Worm (Caenorhabditis elegans) whole organism, early embryonic: Measurements from ENCODE around the gene C05A2.4.

Experiments used
- B0310.2 ChIP-seq: sonication (generic microtip); optimal IDR thresholded peaks from 2 replicates; lab custom pipeline; 2016; ENCODE audit warnings: mild to moderate bottlenecking, missing genetic modification characterization, missing compliant biosample characterization
- F13C5.2 ChIP-seq: sonication (generic microtip); optimal IDR thresholded peaks from 2 replicates; lab custom pipeline; 2017; ENCODE audit warnings: mild to moderate bottlenecking, missing genetic modification characterization, inconsistent platforms, missing compliant biosample characterization
- aly-1 ChIP-seq: sonication (generic microtip); optimal IDR thresholded peaks from 2 replicates; lab custom pipeline; 2016; ENCODE audit warnings: missing genetic modification characterization, missing compliant biosample characterization
- ama-1 ChIP-seq: fragments of 150-350 bp; optimal IDR thresholded peaks from 2 replicates; lab custom pipeline; 2014
- ceh-13 ChIP-seq: fragments of 200-800 bp; sonication (Bioruptor generic); optimal IDR thresholded peaks from 2 replicates; lab custom pipeline; 2018; ENCODE audit warnings: mild to moderate bottlenecking, missing genetic modification characterization, missing compliant biosample characterization
- ceh-36 ChIP-seq: sonication (generic microtip); optimal IDR thresholded peaks from 2 replicates; lab custom pipeline; 2016; ENCODE audit warnings: missing genetic modification characterization, inconsistent platforms, missing compliant biosample characterization
- flt-1 ChIP-seq: fragments of 200-800 bp; sonication (Bioruptor generic); IDR thresholded peaks from 2 replicates; pipeline ENCODE4 v1.3.6; 2022; ENCODE audit warnings: missing genetic modification characterization, missing compliant biosample characterization
- hmbx-1 ChIP-seq: sonication (generic microtip); optimal IDR thresholded peaks from 2 replicates; lab custom pipeline; 2016; ENCODE audit warnings: mild to moderate bottlenecking, missing genetic modification characterization, missing compliant biosample characterization
- hmg-4 ChIP-seq: fragments of 200-800 bp; sonication (Bioruptor generic); optimal IDR thresholded peaks from 2 replicates; lab custom pipeline; 2018; ENCODE audit warnings: mild to moderate bottlenecking, missing genetic modification characterization, missing compliant biosample characterization
- hnd-1 ChIP-seq: sonication (generic microtip); optimal IDR thresholded peaks from 2 replicates; lab custom pipeline; 2016; ENCODE audit warnings: missing genetic modification characterization, missing compliant biosample characterization
- scrt-1 ChIP-seq: fragments of 200-800 bp; sonication (Bioruptor generic); IDR thresholded peaks from 2 replicates; pipeline ENCODE4 v1.3.6; 2022; ENCODE audit warnings: missing genetic modification characterization, missing compliant biosample characterization
- sea-1 ChIP-seq: fragments of 200-800 bp; sonication (Bioruptor generic); conservative IDR thresholded peaks from 2 replicates; pipeline ENCODE4 v1.3.6; 2022; ENCODE audit warnings: missing genetic modification characterization, missing compliant biosample characterization
- tbx-11 ChIP-seq: fragments of 200-800 bp; sonication (Bioruptor generic); IDR thresholded peaks from 2 replicates; pipeline ENCODE4 v1.3.6; 2022; ENCODE audit warnings: missing genetic modification characterization, missing compliant biosample characterization
- tra-4 ChIP-seq: sonication (generic microtip); optimal IDR thresholded peaks from 2 replicates; lab custom pipeline; 2017; ENCODE audit warnings: missing genetic modification characterization, missing compliant biosample characterization

DNA sequence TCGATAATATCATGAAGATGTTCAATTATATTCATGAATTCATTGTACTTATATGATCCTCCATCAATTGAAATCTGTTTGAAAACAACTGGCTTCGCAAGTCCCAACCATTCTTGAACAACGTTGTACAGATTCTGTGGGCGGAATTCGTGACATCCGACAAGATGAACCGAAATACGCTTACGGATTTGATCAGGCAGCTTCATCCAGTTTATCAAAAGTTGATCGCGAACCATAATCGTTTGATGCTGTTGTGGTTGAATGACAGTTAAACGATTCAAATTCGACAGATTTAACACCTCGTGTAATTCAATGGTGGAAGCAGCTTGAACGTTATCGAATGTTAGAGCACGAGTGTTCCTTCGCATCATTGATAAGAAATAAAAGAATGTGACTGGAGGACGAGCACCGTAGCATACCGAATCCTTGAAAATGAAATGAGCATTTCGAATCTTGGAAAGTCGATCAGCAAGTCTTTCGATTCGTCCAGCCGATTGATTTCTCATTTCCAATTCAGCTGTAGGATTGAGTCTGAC, 18.5 kb downstream of the C05A2.4 start:
- no peak for TF ChIP-seq hmbx-1 (tag; lab: Kevin White, UChicago)
- TF ChIP-seq hnd-1 (tag; lab: Kevin White, UChicago): no peak
- TF ChIP-seq ama-1 (lab: Kevin White, UChicago): no peak
- TF ChIP-seq F13C5.2 (tag; lab: Kevin White, UChicago): no peak
- TF ChIP-seq hmg-4 (GFP tag; lab: Kevin White, UChicago): no peak
- TF ChIP-seq flt-1 (GFP tag; lab: Robert Waterston, UW): no peak
- no peak for TF ChIP-seq tbx-11 (GFP tag; lab: Robert Waterston, UW)
- TF ChIP-seq sea-1 (GFP tag; lab: Robert Waterston, UW): no peak
- no peak for TF ChIP-seq B0310.2 (tag; lab: Kevin White, UChicago)
- no peak for TF ChIP-seq ceh-13 (GFP tag; lab: Kevin White, UChicago)
- TF ChIP-seq tra-4: no peak
- TF ChIP-seq ceh-36 (tag; lab: Kevin White, UChicago): no peak
- TF ChIP-seq scrt-1 (GFP tag; lab: Robert Waterston, UW): no peak
- no peak for TF ChIP-seq aly-1
